Fruit fly (Drosophila melanogaster): ENCODE results near the gene CG12535.

DNA sequence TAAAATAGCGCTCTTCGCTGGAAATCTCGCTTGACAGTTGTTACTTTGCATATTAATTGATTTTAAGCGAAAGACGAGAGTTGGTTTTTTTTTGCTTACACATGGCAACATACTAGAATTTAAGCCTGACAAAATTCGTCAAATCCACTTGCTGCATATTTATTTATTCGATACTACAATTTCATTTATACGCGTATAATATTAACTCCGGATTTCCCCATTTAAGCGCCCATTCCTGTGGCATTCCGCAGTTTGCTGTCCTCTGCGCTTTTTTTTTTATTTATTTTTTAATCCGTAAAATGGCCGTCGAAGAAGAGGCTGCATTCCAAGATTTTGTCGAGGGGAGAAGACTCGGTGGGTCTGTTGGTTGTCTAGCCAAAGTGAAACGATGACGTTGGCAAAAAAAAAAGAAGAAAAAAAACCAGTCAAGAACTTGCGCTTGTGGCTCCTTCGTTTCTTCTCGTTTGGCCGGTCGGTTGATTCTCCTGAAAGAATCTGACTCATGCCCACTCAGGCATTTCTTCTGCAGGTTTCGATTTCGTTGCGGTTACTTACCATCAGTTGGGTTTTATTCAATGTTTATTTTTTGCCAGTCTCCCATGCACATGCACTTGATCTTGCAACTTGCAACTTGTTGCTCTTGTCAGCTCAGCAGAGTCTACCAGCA, 66.0 kb downstream of the CG12535 start:
- TF ChIP-seq CG7357 (GFP tag; IDR thresholded peaks at IDR 0.05) (no peak), usp (GFP tag; optimal IDR thresholded peaks at IDR 0.05) (no peak), CG9727 (GFP tag; optimal IDR thresholded peaks at IDR 0.05) (no peak)
